Worm (Caenorhabditis elegans): Measurements from ENCODE around the gene C43H6.6.

DNA sequence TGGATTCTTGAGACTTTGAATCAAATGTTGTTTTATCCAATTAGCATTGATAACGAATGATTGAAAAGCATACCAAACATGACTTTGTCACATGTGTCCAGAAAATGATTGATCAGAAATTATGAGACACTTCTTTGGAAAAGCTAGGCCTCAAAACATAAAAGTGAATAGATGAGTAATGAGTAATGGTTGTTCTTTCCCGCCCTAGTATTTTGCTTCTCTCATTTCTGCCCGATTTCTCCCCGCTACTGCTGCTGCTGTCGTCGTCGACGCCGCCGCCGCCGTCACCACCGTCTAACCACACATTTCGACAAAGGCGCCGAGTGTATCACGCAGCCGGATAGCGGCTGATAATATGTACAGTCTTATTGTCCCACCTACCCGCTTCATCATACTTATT, 9.6 kb upstream of the C43H6.6 start, which contains the start of gene F47G3.1:
- TF ChIP-seq fos-1 (tag; optimal IDR thresholded peaks at IDR 0.05) (no peak), mdl-1 (tag; optimal IDR thresholded peaks at IDR 0.05) (no peak), nhr-11 (tag; optimal IDR thresholded peaks at IDR 0.05) (no peak), nhr-23 (tag; optimal IDR thresholded peaks at IDR 0.05) (no peak), nfya-1 (tag; optimal IDR thresholded peaks at IDR 0.05; ENCODE audit: insufficient read depth) (no peak)
